Worm (Caenorhabditis elegans) whole organism, L3 larva: Measurements from ENCODE around the gene mrpl-18.

Source experiments
- aly-2 ChIP-seq: fragments of 150-350 bp; optimal IDR thresholded peaks from 2 replicates; lab custom pipeline; 2014; ENCODE audit warnings: missing biosample characterization, missing genetic modification characterization
- ceh-16 ChIP-seq: sonication (generic microtip); optimal IDR thresholded peaks from 2 replicates; lab custom pipeline; 2017; ENCODE audit warnings: missing biosample characterization, missing genetic modification characterization
- ceh-28 ChIP-seq: fragments of 150-350 bp; optimal IDR thresholded peaks from 2 replicates; lab custom pipeline; 2014; ENCODE audit warnings: missing biosample characterization, missing genetic modification reagents, missing genetic modification characterization
- daf-12 ChIP-seq: fragments of 150-350 bp; optimal IDR thresholded peaks from 2 replicates; lab custom pipeline; 2014; ENCODE audit warnings: missing biosample characterization, missing genetic modification reagents, missing genetic modification characterization
- egl-27 ChIP-seq: sonication (generic microtip); optimal IDR thresholded peaks from 4 replicates; lab custom pipeline; 2017; ENCODE audit warnings: missing biosample characterization, missing genetic modification reagents, missing genetic modification characterization
- elt-1 ChIP-seq: fragments of 150-350 bp; optimal IDR thresholded peaks from 2 replicates; lab custom pipeline; 2014; ENCODE audit warnings: missing biosample characterization, missing genetic modification characterization
- elt-2 ChIP-seq: sonication (generic microtip); optimal IDR thresholded peaks from 2 replicates; lab custom pipeline; 2016; ENCODE audit warnings: missing genetic modification reagents, mild to moderate bottlenecking, missing genetic modification characterization, missing compliant biosample characterization
- elt-3 ChIP-seq, 3 experiments: fragments of 150-350 bp in 1 of 3; sonication (generic microtip) in 2 of 3; optimal IDR thresholded peaks; 2 replicates in 2 of 3; 4 replicates in 1 of 3; lab custom pipeline; 2014 to 2017; ENCODE audit warnings: missing biosample characterization in 3 of 3, missing genetic modification characterization in 3 of 3
- fos-1 ChIP-seq: fragments of 150-350 bp; optimal IDR thresholded peaks from 2 replicates; lab custom pipeline; 2014; ENCODE audit warnings: missing biosample characterization, missing genetic modification characterization
- lin-15B ChIP-seq: fragments of 150-350 bp; optimal IDR thresholded peaks from 2 replicates; lab custom pipeline; 2014; ENCODE audit warnings: missing biosample characterization, missing genetic modification characterization
- lsy-12 ChIP-seq: sonication (generic microtip); optimal IDR thresholded peaks from 2 replicates; lab custom pipeline; 2016; ENCODE audit warnings: mild to moderate bottlenecking, missing genetic modification characterization, missing compliant biosample characterization
- nfya-1 ChIP-seq: sonication (generic microtip); optimal IDR thresholded peaks from 2 replicates; lab custom pipeline; 2017; ENCODE audit warnings: missing genetic modification characterization, mild to moderate bottlenecking, missing compliant biosample characterization, antibody characterized with exemption, moderate library complexity; ENCODE audit not compliant: insufficient read depth
- nhr-11 ChIP-seq: fragments of 150-350 bp; optimal IDR thresholded peaks from 2 replicates; lab custom pipeline; 2014; ENCODE audit warnings: missing biosample characterization, missing genetic modification characterization
- nhr-12 ChIP-seq: fragments of 150-350 bp; optimal IDR thresholded peaks from 2 replicates; lab custom pipeline; 2014; ENCODE audit warnings: missing biosample characterization, missing genetic modification characterization
- nhr-23 ChIP-seq: fragments of 150-350 bp; optimal IDR thresholded peaks from 2 replicates; lab custom pipeline; 2014; ENCODE audit warnings: missing biosample characterization, missing genetic modification reagents, missing genetic modification characterization
- nhr-237 ChIP-seq: fragments of 150-350 bp; optimal IDR thresholded peaks from 2 replicates; lab custom pipeline; 2014; ENCODE audit warnings: missing biosample characterization, missing genetic modification characterization
- nhr-28 ChIP-seq: fragments of 150-350 bp; optimal IDR thresholded peaks from 2 replicates; lab custom pipeline; 2014; ENCODE audit warnings: missing biosample characterization, missing genetic modification characterization
- nhr-43 ChIP-seq: sonication (generic microtip); optimal IDR thresholded peaks from 2 replicates; lab custom pipeline; 2016; ENCODE audit warnings: mild to moderate bottlenecking, missing genetic modification characterization, missing compliant biosample characterization; ENCODE audit not compliant: poor library complexity, severe bottlenecking
- nhr-76 ChIP-seq: fragments of 150-350 bp; sonication (generic microtip); optimal IDR thresholded peaks from 5 replicates; lab custom pipeline; 2014; ENCODE audit warnings: missing biosample characterization, missing genetic modification characterization
- nhr-77 ChIP-seq: fragments of 150-350 bp; optimal IDR thresholded peaks from 2 replicates; lab custom pipeline; 2014; ENCODE audit warnings: missing biosample characterization, missing genetic modification characterization
- pha-4 ChIP-seq: fragments of 150-350 bp; optimal IDR thresholded peaks from 2 replicates; lab custom pipeline; 2014; ENCODE audit warnings: missing biosample characterization, missing genetic modification reagents, missing genetic modification characterization
- pqm-1 ChIP-seq: fragments of 150-350 bp; optimal IDR thresholded peaks from 2 replicates; lab custom pipeline; 2017; ENCODE audit warnings: missing biosample characterization, missing genetic modification characterization, inconsistent platforms
- tbx-2 ChIP-seq: sonication (generic microtip); optimal IDR thresholded peaks from 2 replicates; lab custom pipeline; 2016; ENCODE audit warnings: mild to moderate bottlenecking, missing genetic modification characterization, missing compliant biosample characterization
- unc-39 ChIP-seq: sonication (generic microtip); optimal IDR thresholded peaks from 4 replicates; lab custom pipeline; 2017; ENCODE audit warnings: missing biosample characterization, missing genetic modification characterization
- unc-62 ChIP-seq: fragments of 150-350 bp; sonication (generic microtip); optimal IDR thresholded peaks from 4 replicates; lab custom pipeline; 2014; ENCODE audit warnings: missing biosample characterization, missing genetic modification reagents, missing genetic modification characterization
- ztf-11 ChIP-seq: fragments of 150-350 bp; optimal IDR thresholded peaks from 2 replicates; lab custom pipeline; 2014; ENCODE audit warnings: missing biosample characterization, missing genetic modification characterization
- ztf-4 ChIP-seq: fragments of 150-350 bp; optimal IDR thresholded peaks from 2 replicates; lab custom pipeline; 2014; ENCODE audit warnings: missing biosample characterization, missing genetic modification characterization

The mrpl-18 gene

DNA sequence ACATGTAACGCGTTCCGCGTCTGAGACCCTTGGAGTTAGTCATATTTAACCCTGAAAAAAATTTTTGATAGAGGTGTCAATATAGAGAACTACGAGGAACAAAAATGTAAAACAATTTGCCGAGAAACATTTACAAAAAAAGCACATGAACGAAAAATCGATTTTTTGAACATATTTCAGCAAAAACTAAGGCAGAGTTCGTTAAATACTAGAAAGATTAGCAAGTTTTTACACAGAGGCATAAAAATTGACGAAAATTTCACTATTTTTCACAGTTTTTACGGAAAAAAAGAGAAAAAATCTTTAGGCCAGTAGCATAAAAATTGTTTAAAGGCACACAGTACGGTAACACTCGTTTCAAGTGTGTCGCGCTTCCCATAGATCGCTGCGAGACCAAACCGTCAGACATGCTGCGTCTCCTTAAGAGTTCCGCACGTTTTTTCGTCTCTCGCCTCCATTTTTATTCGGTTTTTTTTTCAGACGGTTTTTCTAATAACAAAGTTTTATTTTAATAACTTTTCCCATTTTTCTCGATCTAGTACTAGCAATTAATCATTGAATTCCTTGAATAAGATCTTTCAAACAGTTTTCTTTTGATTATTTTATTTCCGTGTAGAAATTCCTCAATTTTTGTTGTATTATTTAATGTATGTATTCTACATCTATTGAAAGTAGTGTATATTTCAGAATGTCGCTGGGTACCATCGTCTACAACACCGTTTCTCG is 14.5 kb upstream of the mrpl-18 start, which contains the start of the genes rpl-21 and C14B9.10 (continued):
- TF ChIP-seq nhr-43 (tag; lab: Kevin White, UChicago) (peak; percentile 74), unc-39 (no peak), lsy-12 (tag; lab: Kevin White, UChicago) (peak; percentile 63), nhr-76 (tag; lab: Kevin White, UChicago) (no peak)

- no peak for TF ChIP-seq nhr-77 (tag; lab: Kevin White, UChicago)
- TF ChIP-seq nhr-11 (tag; lab: Kevin White, UChicago): no peak
- peak; percentile 85 for TF ChIP-seq pha-4 (tag; lab: Kevin White, UChicago)
- no peak for TF ChIP-seq ceh-16
- TF ChIP-seq nhr-23 (tag; lab: Kevin White, UChicago): no peak
- no peak for TF ChIP-seq fos-1 (tag; lab: Kevin White, UChicago)
These were observed 12.3 kb upstream of the mrpl-18 start for ce11 chrIII:8132496-8132895.

DNA sequence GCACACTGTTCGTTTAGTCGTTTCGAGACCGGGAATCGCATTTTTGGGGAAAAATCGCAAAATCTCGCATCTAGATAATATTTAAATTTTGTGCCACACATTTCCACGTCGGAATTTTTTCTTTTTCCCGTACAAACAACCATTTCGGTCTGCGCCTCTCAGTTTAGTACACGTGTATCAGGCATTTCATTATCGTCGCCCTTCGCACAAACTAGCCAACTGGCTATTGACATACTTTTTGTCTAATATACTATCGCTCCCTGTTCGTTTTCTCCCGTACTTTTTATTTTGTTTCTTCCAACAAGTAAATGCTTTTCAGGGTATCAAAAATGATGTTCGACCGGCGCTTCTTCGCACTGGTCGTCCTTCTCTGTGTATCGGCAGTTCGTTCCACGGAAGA is 11.5 kb upstream of the mrpl-18 start, which contains the start of gene C14B9.2:
TSS of gene C14B9.2 (plus strand) at position 320 of the 400 bp plus-strand sequence.
- TF ChIP-seq egl-27 (tag; lab: Kevin White, UChicago) (no peak), nhr-43 (tag; lab: Kevin White, UChicago) (no peak), lin-15B (tag; lab: Kevin White, UChicago) (no peak), pha-4 (tag; lab: Kevin White, UChicago) (peak; percentile 76), lsy-12 (tag; lab: Kevin White, UChicago) (no peak), elt-2 (tag; lab: Kevin White, UChicago) (peak; percentile 20), elt-1 (tag; lab: Kevin White, UChicago) (no peak), unc-62 (GFP tag; lab: Kevin White, UChicago) (no peak), ztf-4 (tag; lab: Kevin White, UChicago) (no peak), elt-3 (tag; optimal IDR thresholded peaks at IDR 0.05; lab: Kevin White, UChicago) (no peak), nhr-76 (tag; lab: Kevin White, UChicago) (no peak), nhr-12 (tag; lab: Kevin White, UChicago) (no peak), pqm-1 (tag; lab: Kevin White, UChicago) (no peak), nfya-1 (no peak), nhr-237 (tag; lab: Kevin White, UChicago) (no peak), nhr-28 (tag; lab: Kevin White, UChicago) (no peak), daf-12 (tag; lab: Kevin White, UChicago) (no peak)

ce11 chrIII:8136517-8137099 is 8.2 kb upstream of the mrpl-18 start:
- TF ChIP-seq aly-2 (tag; lab: Kevin White, UChicago) (peak; percentile 80), unc-39 (no peak), pha-4 (tag; lab: Kevin White, UChicago) (peak; percentile 82), tbx-2 (no peak), fos-1 (tag; lab: Kevin White, UChicago) (no peak), elt-2 (tag; lab: Kevin White, UChicago) (peak; percentile 16), ceh-28 (tag; lab: Kevin White, UChicago) (peak; percentile 2)

DNA sequence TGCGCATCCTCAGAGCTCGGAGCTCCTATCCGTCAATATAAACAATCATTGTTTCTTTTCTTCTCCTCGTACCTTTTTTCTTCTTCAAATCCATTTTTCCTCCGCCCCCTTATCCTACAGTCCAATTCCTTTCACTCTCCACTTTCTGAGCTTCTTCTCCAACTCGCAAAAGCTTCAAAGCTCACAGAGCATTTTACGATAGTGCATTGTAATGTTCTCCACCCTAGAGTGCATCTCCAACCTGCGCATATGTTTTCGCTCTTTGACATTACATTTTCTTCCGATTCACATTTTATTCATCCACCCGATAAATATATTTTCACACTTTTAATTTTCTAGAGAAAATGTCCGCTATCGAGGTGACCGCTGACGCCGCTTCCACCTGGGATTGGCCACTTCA is 7.0 kb upstream of the mrpl-18 start, which contains the start of gene hsp-12.2:
TSS of gene hsp-12.2 (plus strand) at position 301 of the 400 bp plus-strand sequence.
- peak; percentile 49 for TF ChIP-seq pha-4 (tag; lab: Kevin White, UChicago)
- TF ChIP-seq ztf-11 (tag; lab: Kevin White, UChicago): no peak

- TF ChIP-seq nhr-76 (tag; lab: Kevin White, UChicago): no peak
These were observed 2.6 kb upstream of the mrpl-18 start for ce11 chrIII:8142217-8142616.
